Worm (Caenorhabditis elegans) whole organism, late embryonic: ENCODE data around the gene H12I13.6.

Experiments
- T23F11.4 ChIP-seq: fragments of 200-800 bp; sonication (Bioruptor generic); optimal IDR thresholded peaks from 2 replicates; lab custom pipeline; 2018; ENCODE audit warnings: mild to moderate bottlenecking, missing genetic modification characterization, missing compliant biosample characterization
- ama-1 ChIP-seq: fragments of 150-350 bp; optimal IDR thresholded peaks from 2 replicates; lab custom pipeline; 2014
- ceh-30 ChIP-seq: fragments of 150-350 bp; optimal IDR thresholded peaks from 2 replicates; lab custom pipeline; 2014; ENCODE audit warnings: missing biosample characterization, missing genetic modification characterization
- ceh-9 ChIP-seq: sonication (generic microtip); optimal IDR thresholded peaks from 2 replicates; lab custom pipeline; 2016; ENCODE audit warnings: mild to moderate bottlenecking, missing genetic modification characterization, inconsistent platforms, missing compliant biosample characterization
- fkh-10 ChIP-seq: fragments of 150-350 bp; optimal IDR thresholded peaks from 2 replicates; lab custom pipeline; 2014; ENCODE audit warnings: missing biosample characterization, missing genetic modification reagents, missing genetic modification characterization
- hlh-8 ChIP-seq: sonication (generic microtip); optimal IDR thresholded peaks from 2 replicates; lab custom pipeline; 2016; ENCODE audit warnings: missing genotype, missing genetic modification characterization, missing compliant biosample characterization
- lim-6 ChIP-seq: sonication (generic microtip); optimal IDR thresholded peaks from 2 replicates; lab custom pipeline; 2016; ENCODE audit warnings: missing genetic modification characterization, missing compliant biosample characterization
- npax-4 ChIP-seq: sonication (generic microtip); optimal IDR thresholded peaks from 2 replicates; lab custom pipeline; 2016; ENCODE audit warnings: missing genetic modification characterization, missing compliant biosample characterization
- odd-2 ChIP-seq: sonication (generic microtip); optimal IDR thresholded peaks from 2 replicates; lab custom pipeline; 2017; ENCODE audit warnings: antibody characterized with exemption, mild to moderate bottlenecking, missing genetic modification characterization, missing compliant biosample characterization
- pha-2 ChIP-seq: sonication (generic microtip); optimal IDR thresholded peaks from 2 replicates; lab custom pipeline; 2017; ENCODE audit warnings: mild to moderate bottlenecking, missing genetic modification characterization, missing compliant biosample characterization
- pros-1 ChIP-seq: fragments of 150-350 bp; optimal IDR thresholded peaks from 2 replicates; lab custom pipeline; 2014; ENCODE audit warnings: missing biosample characterization, missing genetic modification reagents, missing genetic modification characterization
- sox-4 ChIP-seq: sonication (generic microtip); optimal IDR thresholded peaks from 2 replicates; lab custom pipeline; 2017; ENCODE audit warnings: mild to moderate bottlenecking, missing genetic modification characterization, inconsistent platforms, missing compliant biosample characterization
- unc-86 ChIP-seq: sonication (generic microtip); optimal IDR thresholded peaks from 2 replicates; lab custom pipeline; 2016; ENCODE audit warnings: missing genetic modification characterization, missing compliant biosample characterization

DNA sequence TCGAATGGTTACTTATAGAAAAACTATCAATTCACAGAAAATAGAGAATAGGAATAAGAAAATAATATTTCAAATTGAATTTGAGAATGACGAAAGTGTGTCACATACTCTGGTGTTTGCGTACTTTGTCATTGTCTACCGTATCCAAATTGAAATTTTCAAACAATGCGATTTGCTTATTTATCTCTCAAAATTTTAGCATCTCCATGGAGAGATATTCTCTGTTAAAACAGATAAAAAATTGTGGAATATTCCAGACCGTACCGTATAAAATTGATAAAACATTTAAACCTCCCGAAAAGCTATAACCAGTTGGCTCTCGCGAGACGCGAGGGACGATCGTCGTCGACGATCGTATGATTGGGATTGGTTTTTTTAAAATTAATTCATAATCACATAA is 3.0 kb downstream of the H12I13.6 start, which contains the start of gene fbf-1:
- TF ChIP-seq ceh-9 (tag; lab: Kevin White, UChicago) (no peak), lim-6 (tag; lab: Kevin White, UChicago) (no peak), unc-86 (tag; lab: Kevin White, UChicago) (no peak), npax-4 (tag; lab: Kevin White, UChicago) (no peak), hlh-8 (tag; lab: Kevin White, UChicago) (no peak), T23F11.4 (no peak), pha-2 (no peak), ceh-30 (tag; lab: Kevin White, UChicago) (no peak), pros-1 (tag; lab: Kevin White, UChicago) (no peak), sox-4 (tag; lab: Kevin White, UChicago) (no peak), ama-1 (lab: Kevin White, UChicago) (no peak), odd-2 (no peak), fkh-10 (GFP tag; lab: Kevin White, UChicago) (no peak)
